Worm (Caenorhabditis elegans): Measurements from ENCODE around the gene nhr-238.

DNA sequence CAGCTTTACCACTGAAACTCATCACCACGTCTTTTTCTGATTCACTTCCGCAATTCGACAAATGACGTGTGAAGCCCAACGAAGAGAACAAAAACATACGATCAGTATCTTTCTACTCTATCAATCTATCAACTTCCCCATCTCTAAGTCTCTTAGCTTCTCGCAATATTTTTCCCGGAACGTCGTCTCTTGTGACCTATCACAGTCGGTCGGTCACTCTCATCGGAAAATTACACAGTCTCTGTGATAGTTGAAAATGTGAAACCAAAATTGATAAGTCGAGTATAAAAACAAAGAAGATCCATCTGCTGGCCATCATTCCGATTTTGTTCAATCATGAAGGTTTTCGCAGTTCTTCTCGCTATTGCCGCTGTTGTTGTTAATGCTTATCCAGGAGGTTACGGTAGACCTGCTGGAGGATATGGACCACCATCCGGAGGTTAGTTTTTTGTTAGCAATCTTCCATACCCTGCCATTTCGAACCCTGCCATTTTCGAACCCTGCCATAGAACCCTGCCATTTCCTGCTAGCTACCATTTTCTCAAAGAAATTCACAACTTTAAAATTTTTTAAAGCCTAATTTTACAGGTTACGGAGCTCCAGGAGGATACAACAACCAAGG lies 35.3 kb downstream of the nhr-238 start, which contains the start of gene F16B4.4:
- TF ChIP-seq ref-1 (GFP tag; conservative IDR thresholded peaks at IDR 0.05) = no peak
- no peak for TF ChIP-seq ztf-23 (GFP tag; IDR thresholded peaks at IDR 0.05)
- TF ChIP-seq flt-1 (GFP tag; IDR thresholded peaks at IDR 0.05) = no peak
- TF ChIP-seq klf-2 (GFP tag; conservative IDR thresholded peaks at IDR 0.05) = no peak

All from whole organism, midembryonic.